Worm (Caenorhabditis elegans) whole organism, L1 larva: ENCODE measurements around the gene Y77E11A.7.

Experiments used
- C04F5.9 ChIP-seq: sonication (generic microtip); optimal IDR thresholded peaks from 2 replicates; lab custom pipeline; 2016; ENCODE audit warnings: missing genetic modification characterization, missing compliant biosample characterization
- Y116A8C.19 ChIP-seq: sonication (generic microtip); optimal IDR thresholded peaks from 2 replicates; lab custom pipeline; 2016; ENCODE audit warnings: missing compliant biosample characterization, missing genetic modification characterization, borderline replicate concordance
- aha-1 ChIP-seq: fragments of 150-350 bp; optimal IDR thresholded peaks from 2 replicates; lab custom pipeline; 2014; ENCODE audit warnings: missing biosample characterization, missing genetic modification characterization
- ama-1 ChIP-seq: fragments of 150-350 bp; optimal IDR thresholded peaks from 2 replicates; lab custom pipeline; 2014
- blmp-1 ChIP-seq: fragments of 150-350 bp; optimal IDR thresholded peaks from 2 replicates; lab custom pipeline; 2014; ENCODE audit warnings: missing biosample characterization, missing genetic modification characterization
- ceh-8 ChIP-seq: fragments of 200-800 bp; sonication (Bioruptor generic); optimal IDR thresholded peaks from 2 replicates; lab custom pipeline; 2018; ENCODE audit warnings: mild to moderate bottlenecking, missing genetic modification characterization, moderate library complexity, missing compliant biosample characterization
- ceh-82 ChIP-seq, 3 experiments: fragments of 150-350 bp in 1 of 3; sonication (generic microtip) in 2 of 3; optimal IDR thresholded peaks; 2 replicates each; lab custom pipeline; 2014 to 2017; ENCODE audit warnings: missing biosample characterization in 3 of 3, missing genetic modification characterization in 3 of 3
- ceh-90 ChIP-seq: sonication (generic microtip); optimal IDR thresholded peaks from 2 replicates; lab custom pipeline; 2016; ENCODE audit warnings: missing genetic modification characterization, missing compliant biosample characterization
- dpl-1 ChIP-seq, 3 experiments: fragments of 150-350 bp in 2 of 3; sonication (generic microtip) in 1 of 3; optimal IDR thresholded peaks; 2 replicates each; lab custom pipeline; 2014 to 2017; ENCODE audit warnings: missing biosample characterization in 3 of 3, missing genetic modification characterization in 3 of 3, missing genetic modification reagents in 3 of 3
- efl-1 ChIP-seq, 4 experiments: fragments of 150-350 bp; optimal IDR thresholded peaks in 3 of 4; peaks in 1 of 4; 1 replicate in 1 of 4; 2 replicates in 3 of 4; lab custom pipeline; 2014; ENCODE audit warnings: missing biosample characterization in 2 of 4, missing genetic modification characterization in 2 of 4, missing genetic modification reagents in 2 of 4
- egl-13 ChIP-seq: sonication (generic microtip); optimal IDR thresholded peaks from 2 replicates; lab custom pipeline; 2016; ENCODE audit warnings: missing genotype, missing genetic modification reagents, missing genetic modification characterization, missing compliant biosample characterization
- elt-3 ChIP-seq, 6 experiments: fragments of 150-350 bp in 1 of 6; sonication (generic microtip); optimal IDR thresholded peaks; 2 replicates each; lab custom pipeline; 2017 to 2018; ENCODE audit warnings: missing biosample characterization in 6 of 6, missing genetic modification characterization in 6 of 6, inconsistent platforms in 1 of 6
- grh-1 ChIP-seq: fragments of 200-800 bp; sonication (Bioruptor generic); IDR thresholded peaks from 2 replicates; pipeline ENCODE4 v1.3.6; 2022; ENCODE audit warnings: missing genetic modification reagents, missing genetic modification characterization, missing compliant biosample characterization
- isw-1 ChIP-seq: fragments of 200-800 bp; sonication (Bioruptor generic); IDR thresholded peaks from 2 replicates; pipeline ENCODE4 v1.3.6; 2022; ENCODE audit warnings: missing genetic modification characterization, missing compliant biosample characterization
- lin-14 ChIP-seq: fragments of 200-800 bp; sonication (Bioruptor generic); optimal IDR thresholded peaks from 2 replicates; lab custom pipeline; 2018; ENCODE audit warnings: mild to moderate bottlenecking, missing genetic modification characterization, moderate library complexity, missing compliant biosample characterization
- lin-35 ChIP-seq, 2 experiments: fragments of 150-350 bp; optimal IDR thresholded peaks; 2 replicates each; lab custom pipeline; 2014; ENCODE audit warnings: missing biosample characterization in 2 of 2, missing genetic modification characterization in 2 of 2, missing genetic modification reagents in 2 of 2
- lsy-2 ChIP-seq, 2 experiments: fragments of 150-350 bp; optimal IDR thresholded peaks; 2 replicates each; lab custom pipeline; 2014; ENCODE audit warnings: missing biosample characterization in 2 of 2, missing genetic modification characterization in 2 of 2
- mep-1 ChIP-seq: fragments of 150-350 bp; optimal IDR thresholded peaks from 2 replicates; lab custom pipeline; 2014; ENCODE audit warnings: missing biosample characterization, missing genetic modification characterization
- nhr-11 ChIP-seq: fragments of 150-350 bp; optimal IDR thresholded peaks from 2 replicates; lab custom pipeline; 2014; ENCODE audit warnings: missing biosample characterization, missing genetic modification characterization
- nhr-12 ChIP-seq: sonication (generic microtip); optimal IDR thresholded peaks from 2 replicates; lab custom pipeline; 2017; ENCODE audit warnings: missing biosample characterization, missing genetic modification characterization
- nhr-28 ChIP-seq: fragments of 150-350 bp; optimal IDR thresholded peaks from 2 replicates; lab custom pipeline; 2014; ENCODE audit warnings: missing biosample characterization, missing genetic modification characterization
- nhr-85 ChIP-seq: sonication (generic microtip); peaks from one replicate; lab custom pipeline; 2016; ENCODE audit warnings: missing genetic modification characterization, inconsistent platforms, missing compliant biosample characterization
- pax-3 ChIP-seq: fragments of 200-800 bp; sonication (Bioruptor generic); optimal IDR thresholded peaks from 2 replicates; lab custom pipeline; 2018; ENCODE audit warnings: mild to moderate bottlenecking, missing genetic modification characterization, moderate library complexity, missing compliant biosample characterization
- sup-37 ChIP-seq: fragments of 200-800 bp; sonication (Bioruptor generic); optimal IDR thresholded peaks from 2 replicates; lab custom pipeline; 2018; ENCODE audit warnings: mild to moderate bottlenecking, missing genetic modification characterization, missing compliant biosample characterization
- tbx-2 ChIP-seq: sonication (generic microtip); optimal IDR thresholded peaks from 2 replicates; lab custom pipeline; 2016; ENCODE audit warnings: missing genetic modification characterization, missing compliant biosample characterization
- unc-130 ChIP-seq: fragments of 150-350 bp; optimal IDR thresholded peaks from 2 replicates; lab custom pipeline; 2017; ENCODE audit warnings: missing biosample characterization, missing genetic modification characterization, inconsistent platforms
- unc-62 ChIP-seq: fragments of 150-350 bp; optimal IDR thresholded peaks from 2 replicates; lab custom pipeline; 2014; ENCODE audit warnings: missing biosample characterization, missing genetic modification reagents, missing genetic modification characterization
- vab-15 ChIP-seq: sonication (generic microtip); optimal IDR thresholded peaks from 2 replicates; lab custom pipeline; 2017; ENCODE audit warnings: missing genotype, mild to moderate bottlenecking, missing genetic modification characterization, missing compliant biosample characterization
- zag-1 ChIP-seq: fragments of 150-350 bp; optimal IDR thresholded peaks from 2 replicates; lab custom pipeline; 2014; ENCODE audit warnings: missing biosample characterization, missing genetic modification characterization

The Y77E11A.7 gene

DNA sequence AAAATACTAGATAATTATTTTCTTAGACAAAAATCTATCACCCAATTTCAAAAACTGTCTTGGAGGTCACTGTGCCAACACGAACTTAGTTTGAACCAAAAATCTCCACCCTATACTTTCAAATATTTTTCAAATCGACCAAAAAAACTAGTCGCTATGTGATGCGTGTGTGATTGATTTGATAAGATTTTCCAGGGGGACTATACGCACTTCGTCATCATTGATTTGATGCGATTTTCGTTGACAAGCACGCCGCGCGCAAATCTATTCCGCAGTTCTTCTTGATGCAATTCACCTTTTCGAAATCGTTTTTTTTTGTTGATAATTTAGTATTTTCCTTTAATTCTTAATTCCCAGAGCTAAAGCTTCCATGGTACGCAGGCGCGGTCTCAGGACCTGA lies 33.8 kb upstream of the Y77E11A.7 start (continued):
- TF ChIP-seq nhr-11 (tag; lab: Kevin White, UChicago) (no peak), ceh-82 (tag; optimal IDR thresholded peaks at IDR 0.05; lab: Kevin White, UChicago) (no peak), aha-1 (tag; lab: Kevin White, UChicago) (no peak), egl-13 (tag; lab: Kevin White, UChicago) (no peak), sup-37 (GFP tag; lab: Kevin White, UChicago) (no peak)

DNA sequence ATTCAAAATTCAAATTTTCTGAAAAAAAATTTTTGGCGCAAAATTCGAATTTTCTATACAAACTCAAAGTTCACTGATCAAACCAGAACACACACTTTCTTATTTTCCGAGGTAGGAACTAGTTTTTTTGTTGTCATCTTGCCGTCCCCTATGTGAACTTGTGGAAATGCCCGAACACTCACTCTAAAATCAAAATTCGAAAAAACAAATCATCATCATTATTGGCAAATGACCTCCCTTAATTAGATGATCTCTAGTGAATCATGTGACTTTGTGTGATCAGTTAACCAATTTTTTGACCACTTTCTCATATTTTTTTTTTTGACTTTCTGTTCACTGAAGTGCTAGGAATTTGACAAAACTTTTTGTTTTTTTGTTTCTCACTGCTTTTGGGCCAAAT lies 32.8 kb upstream of the Y77E11A.7 start:
- TF ChIP-seq nhr-28 (tag; lab: Kevin White, UChicago) = no peak
- no peak for TF ChIP-seq efl-1 (optimal IDR thresholded peaks at IDR 0.05; lab: Kevin White, UChicago)
- peak in 1 of 2 experiments; percentile 91 for TF ChIP-seq efl-1 (GFP tag; optimal IDR thresholded peaks at IDR 0.05 in 1 of 2; lab: Kevin White, UChicago)
- no peak for TF ChIP-seq zag-1 (tag; lab: Kevin White, UChicago)
- peak in 1 of 6 experiments; percentile 22 for TF ChIP-seq elt-3 (tag; optimal IDR thresholded peaks at IDR 0.05; lab: Kevin White, UChicago)
- TF ChIP-seq lin-14 (GFP tag; lab: Kevin White, UChicago) = peak; percentile 30
- TF ChIP-seq blmp-1 = peak; percentile 32
- TF ChIP-seq nhr-85 (tag; lab: Kevin White, UChicago) = peak; percentile 57
- TF ChIP-seq, all 84 proteins: peak for 5

DNA sequence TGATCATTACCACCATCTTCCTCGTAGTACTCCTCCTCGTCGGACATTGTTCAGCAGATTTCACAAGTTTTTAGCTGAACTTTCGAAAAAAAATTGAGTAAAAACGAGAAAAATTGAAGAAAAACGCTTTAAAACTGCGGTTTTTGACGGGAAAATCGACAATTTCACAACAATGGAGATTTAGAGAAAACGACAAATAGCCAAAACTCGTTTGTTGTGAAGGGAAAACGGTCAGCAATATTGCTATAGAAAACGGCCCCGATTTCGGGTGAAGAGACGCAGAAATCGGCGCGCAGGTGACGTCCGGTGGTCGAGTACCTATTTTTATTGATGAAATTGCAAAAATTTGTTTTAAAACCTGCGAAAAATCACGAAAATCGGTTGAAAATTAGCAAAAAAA lies 26.3 kb upstream of the Y77E11A.7 start, which contains the start of gene clp-7:
clp-7 (minus strand) TSS at position 47 of the 400 bp plus-strand sequence.
- peak; percentile 90 for TF ChIP-seq blmp-1
- no peak for TF ChIP-seq vab-15 (tag; lab: Kevin White, UChicago)
- peak in 1 of 3 experiments; percentile 19 for TF ChIP-seq dpl-1 (GFP tag; optimal IDR thresholded peaks at IDR 0.05; lab: Kevin White, UChicago)
- TF ChIP-seq C04F5.9 (tag; lab: Kevin White, UChicago) = no peak
- TF ChIP-seq Y116A8C.19 (tag; lab: Kevin White, UChicago) = no peak
- peak in 1 of 2 experiments; percentile 28 for TF ChIP-seq lsy-2 (tag; optimal IDR thresholded peaks at IDR 0.05; lab: Kevin White, UChicago)
- TF ChIP-seq grh-1 = peak; percentile 52; the same call in 1 of the 2 replicates
- no peak for TF ChIP-seq nhr-12
- TF ChIP-seq pax-3 (tag; lab: Kevin White, UChicago) = no peak
- TF ChIP-seq efl-1 (optimal IDR thresholded peaks at IDR 0.05; lab: Kevin White, UChicago) = no peak
- peak in 1 of 2 experiments; percentile 14 for TF ChIP-seq efl-1 (GFP tag; optimal IDR thresholded peaks at IDR 0.05 in 1 of 2; lab: Kevin White, UChicago)
- TF ChIP-seq mep-1 (tag; lab: Kevin White, UChicago) = peak; percentile 20

DNA sequence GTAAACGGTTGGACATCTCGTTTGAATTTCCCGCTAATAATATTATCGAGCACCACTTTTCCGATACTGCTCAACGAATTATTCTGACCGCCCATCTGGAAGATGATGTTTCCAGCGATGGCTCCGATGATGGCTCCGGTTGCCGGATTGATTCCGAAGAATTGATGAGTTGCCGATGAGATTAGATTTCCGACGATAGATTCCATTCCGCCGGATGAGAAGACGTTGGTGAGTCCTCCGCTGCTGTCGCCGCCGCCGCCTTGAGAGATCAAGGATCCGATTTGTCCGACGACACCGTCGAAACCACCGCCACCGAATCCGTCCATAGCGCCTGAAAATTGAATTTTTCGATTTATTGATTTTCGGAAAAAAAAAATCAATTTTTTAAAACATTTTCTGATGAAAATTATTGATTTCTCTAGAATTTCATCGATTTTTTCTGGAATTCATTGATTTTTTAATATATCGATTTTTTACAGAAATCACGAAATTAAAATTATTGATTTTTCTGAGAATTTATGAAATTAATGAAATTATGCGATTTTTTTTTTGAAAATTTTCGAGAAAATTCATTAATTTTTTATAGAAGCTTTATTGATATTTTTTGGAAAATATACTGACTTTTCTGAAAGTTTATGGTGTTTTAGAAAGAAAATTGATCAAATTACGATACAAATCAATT lies 24.5 kb upstream of the Y77E11A.7 start:
- TF ChIP-seq lsy-2 (tag; optimal IDR thresholded peaks at IDR 0.05; lab: Kevin White, UChicago) = no peak
- no peak for TF ChIP-seq efl-1 (optimal IDR thresholded peaks at IDR 0.05; lab: Kevin White, UChicago)
- peak in 1 of 2 experiments; percentile 45 for TF ChIP-seq efl-1 (GFP tag; optimal IDR thresholded peaks at IDR 0.05 in 1 of 2; lab: Kevin White, UChicago)

DNA sequence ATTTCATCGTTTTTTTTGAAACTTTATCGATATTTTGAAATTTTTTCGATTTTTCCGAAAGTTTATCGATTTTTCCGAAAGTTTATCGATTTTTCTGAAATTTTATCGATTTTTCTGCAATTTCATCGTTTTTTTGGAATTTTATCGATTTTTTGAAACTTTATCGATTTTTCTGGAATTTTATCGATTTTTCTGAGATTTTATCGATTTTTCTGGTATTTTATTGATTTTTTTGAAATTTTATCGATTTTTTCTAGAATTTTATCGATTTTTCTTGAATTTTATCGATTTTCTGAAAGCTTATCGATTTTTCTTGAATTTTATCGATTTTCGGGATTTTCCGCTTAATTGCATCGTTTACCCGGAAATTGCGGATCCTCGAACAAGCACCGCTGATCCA lies 23.9 kb upstream of the Y77E11A.7 start:
- TF ChIP-seq ceh-8 (GFP tag; lab: Kevin White, UChicago) = no peak
- no peak for TF ChIP-seq ceh-90 (tag; lab: Kevin White, UChicago)
- TF ChIP-seq unc-130 (tag; lab: Kevin White, UChicago) = no peak
- TF ChIP-seq efl-1 (optimal IDR thresholded peaks at IDR 0.05; lab: Kevin White, UChicago) = no peak
- peak in 1 of 2 experiments; percentile 39 for TF ChIP-seq efl-1 (GFP tag; optimal IDR thresholded peaks at IDR 0.05 in 1 of 2; lab: Kevin White, UChicago)
- TF ChIP-seq ama-1 = no peak

DNA sequence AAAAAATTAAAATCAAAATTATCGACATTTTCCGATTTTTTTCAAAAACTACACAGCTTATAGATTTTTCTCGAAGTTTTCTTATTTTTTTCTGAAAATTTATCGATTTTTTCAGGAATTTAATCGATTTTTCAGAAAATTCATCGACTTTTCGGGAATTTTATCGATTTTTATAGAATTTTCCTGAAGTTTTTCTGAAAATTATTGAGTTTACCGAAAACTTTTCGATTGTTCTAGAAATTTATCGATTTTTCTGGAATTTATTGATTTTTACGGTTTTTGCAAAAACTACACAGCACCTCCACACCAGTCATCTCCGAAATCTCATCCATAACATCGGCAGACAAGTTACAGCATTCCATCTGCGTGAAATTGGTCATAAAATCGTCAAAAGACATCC lies 18.0 kb upstream of the Y77E11A.7 start:
- TF ChIP-seq unc-62 (GFP tag; lab: Kevin White, UChicago) (no peak), isw-1 (GFP tag; lab: Robert Waterston, UW) (no peak), lin-35 (GFP tag; optimal IDR thresholded peaks at IDR 0.05; lab: Kevin White, UChicago) (no peak), tbx-2 (no peak)
